Worm (Caenorhabditis elegans) whole organism, L2 larva: ENCODE data around the gene srt-4.

Experiments used
- F13H6.1 ChIP-seq: sonication (generic microtip); optimal IDR thresholded peaks from 2 replicates; lab custom pipeline; 2016; ENCODE audit warnings: missing genetic modification characterization, missing compliant biosample characterization
- R02D3.7 ChIP-seq: fragments of 150-350 bp; optimal IDR thresholded peaks from 2 replicates; lab custom pipeline; 2014; ENCODE audit warnings: missing biosample characterization, missing genetic modification characterization
- aly-2 ChIP-seq: fragments of 150-350 bp; optimal IDR thresholded peaks from 2 replicates; lab custom pipeline; 2014; ENCODE audit warnings: missing biosample characterization, missing genetic modification characterization
- ama-1 ChIP-seq: fragments of 150-350 bp; optimal IDR thresholded peaks from 2 replicates; lab custom pipeline; 2018; ENCODE audit warnings: inconsistent platforms
- ceh-82 ChIP-seq: fragments of 150-350 bp; optimal IDR thresholded peaks from 2 replicates; lab custom pipeline; 2014; ENCODE audit warnings: missing biosample characterization, missing genetic modification characterization
- elt-1 ChIP-seq: fragments of 150-350 bp; optimal IDR thresholded peaks from 2 replicates; lab custom pipeline; 2014; ENCODE audit warnings: missing biosample characterization, missing genetic modification characterization
- elt-3 ChIP-seq: sonication (generic microtip); optimal IDR thresholded peaks from 2 replicates; lab custom pipeline; 2017; ENCODE audit warnings: missing biosample characterization, missing genetic modification characterization
- mdl-1 ChIP-seq, 2 experiments: fragments of 150-350 bp in 1 of 2; sonication (generic microtip) in 1 of 2; optimal IDR thresholded peaks; 2 replicates each; lab custom pipeline; 2017; ENCODE audit warnings: missing biosample characterization in 2 of 2, missing genetic modification characterization in 2 of 2
- nhr-6 ChIP-seq: fragments of 150-350 bp; optimal IDR thresholded peaks from 2 replicates; lab custom pipeline; 2014; ENCODE audit warnings: missing biosample characterization, missing genetic modification characterization
- nhr-77 ChIP-seq: fragments of 150-350 bp; optimal IDR thresholded peaks from 2 replicates; lab custom pipeline; 2014; ENCODE audit warnings: missing biosample characterization, missing genetic modification characterization
- sem-4 ChIP-seq: fragments of 150-350 bp; optimal IDR thresholded peaks from 2 replicates; lab custom pipeline; 2014; ENCODE audit warnings: missing biosample characterization, missing genetic modification reagents, missing genetic modification characterization
- sma-9 ChIP-seq, 2 experiments: fragments of 150-350 bp in 1 of 2; sonication (generic microtip) in 1 of 2; optimal IDR thresholded peaks; 2 replicates each; lab custom pipeline; 2014 to 2016; ENCODE audit warnings: missing genetic modification characterization in 2 of 2, mild to moderate bottlenecking in 1 of 2, missing biosample characterization in 1 of 2, missing compliant biosample characterization in 1 of 2, missing genetic modification reagents in 1 of 2, moderate library complexity in 1 of 2

ce11 chrV:2603056-2603455 lies 25.4 kb downstream of the srt-4 start, which contains the start of gene F53E10.6:
- TF ChIP-seq elt-1 (tag; lab: Kevin White, UChicago) (no peak), ceh-82 (no peak), nhr-77 (tag; lab: Kevin White, UChicago) (no peak), ama-1 (lab: Kevin White, UChicago) (no peak), elt-3 (tag; lab: Kevin White, UChicago) (no peak), F13H6.1 (no peak), aly-2 (tag; lab: Kevin White, UChicago) (no peak), nhr-6 (tag; lab: Kevin White, UChicago) (no peak), R02D3.7 (no peak), sma-9 (GFP tag; optimal IDR thresholded peaks at IDR 0.05; lab: Kevin White, UChicago) (no peak), sma-9 (tag; optimal IDR thresholded peaks at IDR 0.05; lab: Kevin White, UChicago) (no peak), mdl-1 (tag; optimal IDR thresholded peaks at IDR 0.05; lab: Kevin White, UChicago) (no peak), sem-4 (tag; lab: Kevin White, UChicago) (no peak)
